Fruit fly (Drosophila melanogaster) whole organism, embryonic: ENCODE measurements around the gene CG3598.
A peak's percentile ranks its signal among the peaks of the same experiment; 100 is the strongest.

Experiments
- Ada2b ChIP-seq: fragments of 200-800 bp; sonication (Bioruptor generic); IDR thresholded peaks from 2 replicates; pipeline ENCODE4 v1.3.6; 2022; ENCODE audit warnings: missing biosample characterization, missing genetic modification characterization
- CG10209 ChIP-seq: fragments of 200-800 bp; sonication (Bioruptor generic); optimal IDR thresholded peaks from 3 replicates; lab custom pipeline; 2017; ENCODE audit warnings: missing biosample characterization, mild to moderate bottlenecking, missing genetic modification characterization, missing genetic modification reagents
- CG10321 ChIP-seq: fragments of 200-800 bp; sonication (Bioruptor generic); IDR thresholded peaks from 2 replicates; pipeline ENCODE4 v1.3.6; 2022; ENCODE audit warnings: missing biosample characterization, missing genetic modification characterization
- CG11093 ChIP-seq: fragments of 200-800 bp; sonication (Bioruptor generic); IDR thresholded peaks from 3 replicates; pipeline ENCODE4 v1.3.6; 2022; ENCODE audit warnings: missing biosample characterization, missing genetic modification characterization
- CG11504 ChIP-seq: fragments of 200-800 bp; sonication (Bioruptor generic); optimal IDR thresholded peaks from 3 replicates; lab custom pipeline; 2019; ENCODE audit warnings: missing biosample characterization, mild to moderate bottlenecking, missing genetic modification characterization, moderate library complexity
- CG11696 ChIP-seq: fragments of 200-800 bp; sonication (Bioruptor generic); IDR thresholded peaks from 2 replicates; pipeline ENCODE4 v1.3.6; 2022; ENCODE audit warnings: missing biosample characterization, missing genetic modification characterization
- CG13775 ChIP-seq: fragments of 200-800 bp; sonication (Bioruptor generic); optimal IDR thresholded peaks from 3 replicates; lab custom pipeline; 2017; ENCODE audit warnings: missing biosample characterization, mild to moderate bottlenecking, missing genetic modification characterization
- CG14667 ChIP-seq: fragments of 200-800 bp; sonication (Bioruptor generic); IDR thresholded peaks from 2 replicates; pipeline ENCODE4 v1.3.6; 2022; ENCODE audit warnings: missing biosample characterization, missing genetic modification characterization
- CG15601 ChIP-seq: fragments of 200-800 bp; sonication (Bioruptor generic); optimal IDR thresholded peaks from 3 replicates; lab custom pipeline; 2019; ENCODE audit warnings: missing biosample characterization, mild to moderate bottlenecking, missing genetic modification characterization, moderate library complexity
- CG1647 ChIP-seq: fragments of 200-800 bp; sonication (Bioruptor generic); optimal IDR thresholded peaks from 3 replicates; lab custom pipeline; 2016; ENCODE audit warnings: missing biosample characterization, missing genetic modification characterization
- CG17612 ChIP-seq: fragments of 200-800 bp; sonication (Bioruptor generic); IDR thresholded peaks from 2 replicates; pipeline ENCODE4 v1.3.6; 2022; ENCODE audit warnings: missing biosample characterization, missing genetic modification characterization
- CG18619 ChIP-seq: fragments of 200-800 bp; sonication (Bioruptor generic); optimal IDR thresholded peaks from 3 replicates; lab custom pipeline; 2017; ENCODE audit warnings: missing biosample characterization, mild to moderate bottlenecking, missing genetic modification characterization
- CG2712 ChIP-seq: fragments of 200-800 bp; optimal IDR thresholded peaks from 3 replicates; lab custom pipeline; 2019; ENCODE audit warnings: missing biosample characterization, mild to moderate bottlenecking, missing genetic modification characterization, moderate library complexity
- CG2889 ChIP-seq: fragments of 200-800 bp; sonication (Bioruptor generic); IDR thresholded peaks from 3 replicates; pipeline ENCODE4 v1.3.6; 2022; ENCODE audit warnings: missing biosample characterization, missing genetic modification characterization
- CG32772 ChIP-seq: fragments of 200-800 bp; sonication (Bioruptor generic); IDR thresholded peaks from 2 replicates; pipeline ENCODE4 v1.3.6; 2022; ENCODE audit warnings: missing biosample characterization, missing genetic modification characterization
- CG3995 ChIP-seq: fragments of 200-800 bp; sonication (Bioruptor generic); optimal IDR thresholded peaks from 3 replicates; lab custom pipeline; 2016; ENCODE audit warnings: missing biosample characterization, missing genetic modification characterization
- CG5953 ChIP-seq: fragments of 200-800 bp; sonication (Bioruptor generic); IDR thresholded peaks from 2 replicates; pipeline ENCODE4 v1.3.6; 2022; ENCODE audit warnings: missing biosample characterization, missing genetic modification characterization
- CG7357 ChIP-seq: fragments of 200-800 bp; sonication (Bioruptor generic); IDR thresholded peaks from 3 replicates; pipeline ENCODE4 v1.3.6; 2022; ENCODE audit warnings: missing biosample characterization, missing genetic modification characterization
- CG8388 ChIP-seq: fragments of 200-800 bp; sonication (Bioruptor generic); optimal IDR thresholded peaks from 2 replicates; lab custom pipeline; 2019; ENCODE audit warnings: missing biosample characterization, mild to moderate bottlenecking, missing genetic modification characterization, moderate library complexity
- CG9437 ChIP-seq: fragments of 200-800 bp; sonication (Bioruptor generic); optimal IDR thresholded peaks from 2 replicates; lab custom pipeline; 2018; ENCODE audit warnings: missing biosample characterization, mild to moderate bottlenecking, missing genetic modification characterization
- CG9876 ChIP-seq: fragments of 200-800 bp; sonication (Bioruptor generic); optimal IDR thresholded peaks from 2 replicates; lab custom pipeline; 2016; ENCODE audit warnings: missing biosample characterization, missing genetic modification characterization
- D ChIP-seq, 2 experiments: fragments of 200-800 bp in 1 of 2; fragments of >200 bp in 1 of 2; sonication (Bioruptor generic) in 1 of 2; optimal IDR thresholded peaks; 2 replicates in 1 of 2; 3 replicates in 1 of 2; lab custom pipeline; 2017; ENCODE audit warnings: mild to moderate bottlenecking in 1 of 2, missing biosample characterization in 1 of 2, missing genetic modification characterization in 1 of 2, missing genetic modification reagents in 1 of 2
- Deaf1 ChIP-seq: fragments of 200-800 bp; optimal IDR thresholded peaks from 3 replicates; lab custom pipeline; 2019; ENCODE audit warnings: missing biosample characterization, mild to moderate bottlenecking, missing genetic modification characterization, moderate library complexity
- Ets97D ChIP-seq: fragments of 200-800 bp; sonication (Bioruptor generic); optimal IDR thresholded peaks from 3 replicates; lab custom pipeline; 2016; ENCODE audit warnings: missing biosample characterization, missing genetic modification characterization
- Fer3 ChIP-seq: fragments of 200-800 bp; sonication (Bioruptor generic); optimal IDR thresholded peaks from 2 replicates; lab custom pipeline; 2018; ENCODE audit warnings: missing biosample characterization, mild to moderate bottlenecking, missing genetic modification characterization, moderate library complexity
- HLH54F ChIP-seq: fragments of 200-800 bp; sonication (Bioruptor generic); optimal IDR thresholded peaks from 3 replicates; lab custom pipeline; 2016; ENCODE audit warnings: missing biosample characterization, missing genetic modification characterization
- HLHmδ ChIP-seq: fragments of 200-800 bp; sonication (Bioruptor generic); optimal IDR thresholded peaks from 2 replicates; lab custom pipeline; 2018; ENCODE audit warnings: missing biosample characterization, mild to moderate bottlenecking, missing genetic modification characterization, moderate library complexity
- Hey ChIP-seq: fragments of 200-800 bp; sonication (Bioruptor generic); optimal IDR thresholded peaks from 3 replicates; lab custom pipeline; 2018; ENCODE audit warnings: missing biosample characterization, mild to moderate bottlenecking, missing genetic modification characterization
- Hmr ChIP-seq: fragments of 200-800 bp; sonication (Bioruptor generic); optimal IDR thresholded peaks from 3 replicates; lab custom pipeline; 2017; ENCODE audit warnings: mild to moderate bottlenecking, missing biosample characterization, missing genetic modification reagents, missing genetic modification characterization
- Max ChIP-seq: fragments of 200-800 bp; sonication (Bioruptor generic); optimal IDR thresholded peaks from 2 replicates; lab custom pipeline; 2016; ENCODE audit warnings: missing biosample characterization, mild to moderate bottlenecking, missing genetic modification characterization
- NC2β ChIP-seq: fragments of 200-800 bp; sonication (Bioruptor generic); optimal IDR thresholded peaks from 2 replicates; lab custom pipeline; 2016; ENCODE audit warnings: missing biosample characterization, missing genetic modification characterization
- PHDP ChIP-seq: fragments of 200-800 bp; sonication (Bioruptor generic); optimal IDR thresholded peaks from 3 replicates; lab custom pipeline; 2018; ENCODE audit warnings: missing biosample characterization, mild to moderate bottlenecking, missing genetic modification characterization, moderate library complexity
- Pdp1 ChIP-seq, 2 experiments: fragments of 200-800 bp; sonication (Bioruptor generic); optimal IDR thresholded peaks; 3 replicates each; lab custom pipeline; 2016; ENCODE audit warnings: missing biosample characterization in 2 of 2, missing genetic modification characterization in 2 of 2, mild to moderate bottlenecking in 1 of 2, moderate library complexity in 1 of 2
- Six4 ChIP-seq: fragments of 200-800 bp; sonication (Bioruptor generic); optimal IDR thresholded peaks from 2 replicates; lab custom pipeline; 2016; ENCODE audit warnings: missing biosample characterization, missing genetic modification characterization
- ash1 ChIP-seq: fragments of 200-800 bp; sonication (Bioruptor generic); optimal IDR thresholded peaks from 2 replicates; lab custom pipeline; 2018; ENCODE audit warnings: missing biosample characterization, mild to moderate bottlenecking, missing genetic modification characterization
- btn ChIP-seq: fragments of 200-800 bp; sonication (Bioruptor generic); optimal IDR thresholded peaks from 2 replicates; lab custom pipeline; 2016; ENCODE audit warnings: missing biosample characterization, missing genetic modification characterization
- chif ChIP-seq, 2 experiments: fragments of 200-800 bp; sonication (Bioruptor generic); optimal IDR thresholded peaks; 3 replicates each; lab custom pipeline; 2016; ENCODE audit warnings: missing biosample characterization in 2 of 2, missing genetic modification characterization in 2 of 2
- crol ChIP-seq: fragments of 200-800 bp; sonication (Bioruptor generic); IDR thresholded peaks from 2 replicates; pipeline ENCODE4 v1.3.6; 2022; ENCODE audit warnings: missing biosample characterization, missing genetic modification characterization
- cwo ChIP-seq: fragments of 200-800 bp; sonication (Bioruptor generic); optimal IDR thresholded peaks from 3 replicates; lab custom pipeline; 2017; ENCODE audit warnings: missing biosample characterization, missing genetic modification characterization, mild to moderate bottlenecking, moderate library complexity, missing genetic modification reagents
- dati ChIP-seq: fragments of 200-800 bp; sonication (Bioruptor generic); IDR thresholded peaks from 2 replicates; pipeline ENCODE4 v1.3.6; 2022; ENCODE audit warnings: missing biosample characterization, missing genetic modification characterization
- dm ChIP-seq: fragments of 200-800 bp; sonication (Bioruptor generic); optimal IDR thresholded peaks from 3 replicates; lab custom pipeline; 2016; ENCODE audit warnings: missing biosample characterization, missing genetic modification characterization
- dpn ChIP-seq, 2 experiments: fragments of 200-800 bp; sonication (Bioruptor generic); optimal IDR thresholded peaks; 3 replicates each; lab custom pipeline; 2016; ENCODE audit warnings: missing biosample characterization in 2 of 2, missing genetic modification characterization in 2 of 2
- her ChIP-seq: fragments of 200-800 bp; sonication (Bioruptor generic); optimal IDR thresholded peaks from 2 replicates; lab custom pipeline; 2016; ENCODE audit warnings: missing biosample characterization, missing genetic modification characterization
- klu ChIP-seq: fragments of 200-800 bp; sonication (Bioruptor generic); IDR thresholded peaks from 2 replicates; pipeline ENCODE4 v1.3.6; 2022; ENCODE audit warnings: missing biosample characterization, missing genetic modification characterization
- lbe ChIP-seq: fragments of 200-800 bp; sonication (Bioruptor generic); optimal IDR thresholded peaks from 2 replicates; lab custom pipeline; 2016; ENCODE audit warnings: missing biosample characterization, mild to moderate bottlenecking, missing genetic modification characterization
- nau ChIP-seq: fragments of 200-800 bp; sonication (Bioruptor generic); optimal IDR thresholded peaks from 3 replicates; lab custom pipeline; 2017; ENCODE audit warnings: missing biosample characterization, mild to moderate bottlenecking, missing genetic modification characterization, missing genetic modification reagents
- seq ChIP-seq: fragments of 200-800 bp; sonication (Bioruptor generic); IDR thresholded peaks from 2 replicates; pipeline ENCODE4 v1.3.6; 2022; ENCODE audit warnings: missing biosample characterization, missing genetic modification characterization
- tio ChIP-seq: fragments of 200-800 bp; sonication (Bioruptor generic); optimal IDR thresholded peaks from 2 replicates; lab custom pipeline; 2017; ENCODE audit warnings: missing biosample characterization, missing genetic modification characterization, inconsistent platforms
- toy ChIP-seq: fragments of 200-800 bp; sonication (Bioruptor generic); IDR thresholded peaks from 2 replicates; pipeline ENCODE4 v1.3.6; 2022; ENCODE audit warnings: missing biosample characterization, missing genetic modification characterization
- trem ChIP-seq: fragments of 200-800 bp; optimal IDR thresholded peaks from 3 replicates; lab custom pipeline; 2019; ENCODE audit warnings: missing biosample characterization, mild to moderate bottlenecking, missing genetic modification characterization, moderate library complexity

Gene CG3598

dm6 chrX:2919742-2920141 lies 17.1 kb upstream of the CG3598 start, which contains the start of gene CG3588 (continued):
- TF ChIP-seq her (GFP tag; lab: Kevin White, UChicago) (peak; percentile 85), crol (GFP tag; lab: Robert Waterston, UW) (no peak), CG13775 (GFP tag; lab: Kevin White, UChicago) (peak; percentile 50), Hmr (GFP tag; lab: Kevin White, UChicago) (peak; percentile 71), CG32772 (GFP tag; lab: Robert Waterston, UW) (peak; percentile 76), seq (GFP tag; lab: Robert Waterston, UW) (peak; percentile 73), dati (GFP tag; lab: Robert Waterston, UW) (0 out of 2 replicates have a peak, but pooled peaks have one; percentile 37), ash1 (GFP tag; lab: Kevin White, UChicago) (no peak), tio (GFP tag; lab: Kevin White, UChicago) (peak; percentile 47), D (optimal IDR thresholded peaks at IDR 0.05; lab: Kevin White, UChicago) (no peak), D (GFP tag; optimal IDR thresholded peaks at IDR 0.05; lab: Kevin White, UChicago) (no peak), CG10209 (GFP tag; lab: Kevin White, UChicago) (peak; percentile 61), HLHmδ (GFP tag; lab: Kevin White, UChicago) (no peak), HLH54F (peak; percentile 74), CG10321 (GFP tag; lab: Robert Waterston, UW) (no peak), CG11093 (GFP tag; lab: Robert Waterston, UW) (peak; percentile 36; the same call in 1 of the 3 replicates), Hey (tag; lab: Kevin White, UChicago) (no peak), dpn (GFP tag; optimal IDR thresholded peaks at IDR 0.05; lab: Kevin White, UChicago) (peak; percentile 55 to 71), Ada2b (GFP tag; lab: Robert Waterston, UW) (peak; percentile 68), toy (GFP tag; lab: Robert Waterston, UW) (0 out of 2 replicates have a peak, but pooled peaks have one; percentile 46), CG14667 (GFP tag; lab: Robert Waterston, UW) (peak; percentile 64), CG18619 (GFP tag; lab: Kevin White, UChicago) (peak; percentile 57), CG7357 (GFP tag; lab: Robert Waterston, UW) (0 out of 3 replicates have a peak, but pooled peaks have one; percentile 50), lbe (GFP tag; lab: Kevin White, UChicago) (peak; percentile 7), Ets97D (GFP tag; lab: Kevin White, UChicago) (peak; percentile 24), Six4 (GFP tag; lab: Kevin White, UChicago) (peak; percentile 42), CG8388 (GFP tag; lab: Kevin White, UChicago) (peak; percentile 35), Max (peak; percentile 34), CG2712 (peak; percentile 52), CG11696 (GFP tag; lab: Robert Waterston, UW) (peak; percentile 52), trem (tag; lab: Kevin White, UChicago) (peak; percentile 1), CG9437 (peak; percentile 45), Deaf1 (tag; lab: Kevin White, UChicago) (peak; percentile 25), CG11504 (tag; lab: Kevin White, UChicago) (peak; percentile 76), CG2889 (GFP tag; lab: Robert Waterston, UW) (peak; percentile 50; the same call in 1 of the 3 replicates), dm (GFP tag; lab: Kevin White, UChicago) (peak; percentile 43), nau (GFP tag; lab: Kevin White, UChicago) (peak; percentile 41), chif (GFP tag; optimal IDR thresholded peaks at IDR 0.05; lab: Kevin White, UChicago) (peak; percentile 24 to 63), klu (GFP tag; lab: Robert Waterston, UW) (peak; percentile 69), btn (peak; percentile 31), NC2β (GFP tag; lab: Kevin White, UChicago) (peak; percentile 34), CG15601 (tag; lab: Kevin White, UChicago) (peak; percentile 7), CG5953 (GFP tag; lab: Robert Waterston, UW) (0 out of 2 replicates have a peak, but pooled peaks have one; percentile 31), cwo (GFP tag; lab: Kevin White, UChicago) (peak; percentile 57), CG9876 (GFP tag; lab: Kevin White, UChicago) (peak; percentile 30), Pdp1 (GFP tag; optimal IDR thresholded peaks at IDR 0.05; lab: Kevin White, UChicago) (peak in 1 of 2 experiments; percentile 65), CG17612 (GFP tag; lab: Robert Waterston, UW) (peak; percentile 65; the same call in 1 of the 2 replicates), Fer3 (tag; lab: Kevin White, UChicago) (peak; percentile 82), CG3995 (GFP tag; lab: Kevin White, UChicago) (peak; percentile 5), CG1647 (peak; percentile 69), PHDP (tag; lab: Kevin White, UChicago) (peak; percentile 78)
